Worm (Caenorhabditis elegans): Measurements from ENCODE around the gene D2096.13.

DNA sequence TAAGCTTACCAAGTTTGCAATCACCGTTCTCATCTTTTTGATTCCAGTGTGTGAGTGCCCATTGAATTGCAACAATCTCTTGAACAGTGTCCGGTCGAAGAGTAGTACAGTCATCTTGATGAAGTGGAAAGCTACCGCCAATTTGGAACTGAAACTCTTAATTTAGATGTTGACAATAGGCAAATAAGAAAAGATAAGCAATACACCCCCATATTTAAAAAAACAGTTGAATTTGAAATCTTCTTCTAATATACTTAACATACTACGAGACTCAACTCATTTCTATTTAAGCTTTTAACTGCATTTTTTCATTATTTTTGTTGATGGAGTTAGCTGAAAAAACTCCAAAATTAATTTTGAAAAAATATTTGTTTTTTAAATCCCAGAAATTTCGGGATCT is 46.3 kb downstream of the D2096.13 start:
- TF ChIP-seq lin-13 (GFP tag; optimal IDR thresholded peaks at IDR 0.05): no peak
- TF ChIP-seq nhr-23 (tag; optimal IDR thresholded peaks at IDR 0.05): no peak
- TF ChIP-seq F13H6.1 (tag; optimal IDR thresholded peaks at IDR 0.05): no peak
- no peak for TF ChIP-seq unc-55 (GFP tag; optimal IDR thresholded peaks at IDR 0.05)
- no peak for TF ChIP-seq ZK546.5 (tag; optimal IDR thresholded peaks at IDR 0.05)
- no peak for TF ChIP-seq unc-39 (tag; optimal IDR thresholded peaks at IDR 0.05)
